Worm (Caenorhabditis elegans) whole organism, L1 larva: ENCODE data around the gene sdz-32.

ENCODE experiments used
- C16A3.4 ChIP-seq: fragments of 150-350 bp; optimal IDR thresholded peaks from 2 replicates; lab custom pipeline; 2014; ENCODE audit warnings: missing biosample characterization, missing genetic modification characterization
- F16B12.6 ChIP-seq: fragments of 150-350 bp; optimal IDR thresholded peaks from 2 replicates; lab custom pipeline; 2014; ENCODE audit warnings: missing biosample characterization, missing genetic modification characterization
- Y116A8C.19 ChIP-seq: sonication (generic microtip); optimal IDR thresholded peaks from 2 replicates; lab custom pipeline; 2016; ENCODE audit warnings: missing compliant biosample characterization, missing genetic modification characterization, borderline replicate concordance
- blmp-1 ChIP-seq: fragments of 150-350 bp; optimal IDR thresholded peaks from 2 replicates; lab custom pipeline; 2014; ENCODE audit warnings: missing biosample characterization, missing genetic modification characterization
- ceh-8 ChIP-seq: fragments of 200-800 bp; sonication (Bioruptor generic); optimal IDR thresholded peaks from 2 replicates; lab custom pipeline; 2018; ENCODE audit warnings: mild to moderate bottlenecking, missing genetic modification characterization, moderate library complexity, missing compliant biosample characterization
- ceh-82 ChIP-seq, 3 experiments: fragments of 150-350 bp in 1 of 3; sonication (generic microtip) in 2 of 3; optimal IDR thresholded peaks; 2 replicates each; lab custom pipeline; 2014 to 2017; ENCODE audit warnings: missing biosample characterization in 3 of 3, missing genetic modification characterization in 3 of 3
- ceh-88 ChIP-seq: fragments of 200-800 bp; sonication (Bioruptor generic); IDR thresholded peaks from 2 replicates; pipeline ENCODE4 v1.3.6; 2022; ENCODE audit warnings: missing genetic modification characterization, missing compliant biosample characterization
- dsc-1 ChIP-seq: sonication (generic microtip); optimal IDR thresholded peaks from 2 replicates; lab custom pipeline; 2016; ENCODE audit warnings: mild to moderate bottlenecking, missing genetic modification characterization, missing compliant biosample characterization
- efl-1 ChIP-seq, 4 experiments: fragments of 150-350 bp; optimal IDR thresholded peaks in 3 of 4; peaks in 1 of 4; 1 replicate in 1 of 4; 2 replicates in 3 of 4; lab custom pipeline; 2014; ENCODE audit warnings: missing biosample characterization in 2 of 4, missing genetic modification characterization in 2 of 4, missing genetic modification reagents in 2 of 4
- efl-3 ChIP-seq: fragments of 200-800 bp; sonication (Bioruptor generic); optimal IDR thresholded peaks from 2 replicates; lab custom pipeline; 2018; ENCODE audit warnings: mild to moderate bottlenecking, missing genetic modification characterization, missing compliant biosample characterization
- egl-27 ChIP-seq, 2 experiments: fragments of 150-350 bp in 1 of 2; sonication (generic microtip); optimal IDR thresholded peaks; 3 replicates each; lab custom pipeline; 2017 to 2018; ENCODE audit warnings: missing biosample characterization in 2 of 2, missing genetic modification characterization in 2 of 2, missing genetic modification reagents in 2 of 2
- elt-2 ChIP-seq: sonication (generic microtip); optimal IDR thresholded peaks from 2 replicates; lab custom pipeline; 2016; ENCODE audit warnings: missing genetic modification characterization, mild to moderate bottlenecking, inconsistent platforms, missing compliant biosample characterization, missing genetic modification reagents
- elt-3 ChIP-seq, 6 experiments: fragments of 150-350 bp in 1 of 6; sonication (generic microtip); optimal IDR thresholded peaks; 2 replicates each; lab custom pipeline; 2017 to 2018; ENCODE audit warnings: missing biosample characterization in 6 of 6, missing genetic modification characterization in 6 of 6, inconsistent platforms in 1 of 6
- ets-5 ChIP-seq: fragments of 200-800 bp; sonication (Bioruptor generic); IDR thresholded peaks from 2 replicates; pipeline ENCODE4 v1.3.6; 2022; ENCODE audit warnings: missing genetic modification characterization, missing compliant biosample characterization
- fkh-10 ChIP-seq: sonication (generic microtip); optimal IDR thresholded peaks from 2 replicates; lab custom pipeline; 2017; ENCODE audit warnings: missing biosample characterization, missing genetic modification reagents, missing genetic modification characterization
- fkh-4 ChIP-seq: sonication (generic microtip); optimal IDR thresholded peaks from 2 replicates; lab custom pipeline; 2016; ENCODE audit warnings: missing compliant biosample characterization, missing genetic modification characterization, borderline replicate concordance
- fos-1 ChIP-seq: fragments of 150-350 bp; optimal IDR thresholded peaks from 2 replicates; lab custom pipeline; 2014; ENCODE audit warnings: missing biosample characterization, missing genetic modification characterization
- grh-1 ChIP-seq: fragments of 200-800 bp; sonication (Bioruptor generic); IDR thresholded peaks from 2 replicates; pipeline ENCODE4 v1.3.6; 2022; ENCODE audit warnings: missing genetic modification reagents, missing genetic modification characterization, missing compliant biosample characterization
- hlh-17 ChIP-seq: fragments of 200-800 bp; sonication (Bioruptor generic); optimal IDR thresholded peaks from 2 replicates; lab custom pipeline; 2018; ENCODE audit warnings: missing genetic modification characterization, mild to moderate bottlenecking, missing compliant biosample characterization, moderate library complexity, borderline replicate concordance
- irx-1 ChIP-seq: sonication (generic microtip); optimal IDR thresholded peaks from 2 replicates; lab custom pipeline; 2016; ENCODE audit warnings: missing genetic modification characterization, missing compliant biosample characterization
- lin-13 ChIP-seq: fragments of 150-350 bp; optimal IDR thresholded peaks from 2 replicates; lab custom pipeline; 2014; ENCODE audit warnings: missing biosample characterization, missing genetic modification reagents, missing genetic modification characterization
- lin-14 ChIP-seq: fragments of 200-800 bp; sonication (Bioruptor generic); optimal IDR thresholded peaks from 2 replicates; lab custom pipeline; 2018; ENCODE audit warnings: mild to moderate bottlenecking, missing genetic modification characterization, moderate library complexity, missing compliant biosample characterization
- lin-15B ChIP-seq: fragments of 150-350 bp; sonication (generic microtip); optimal IDR thresholded peaks from 3 replicates; lab custom pipeline; 2014; ENCODE audit warnings: missing biosample characterization, missing genetic modification characterization
- lir-3 ChIP-seq: sonication (generic microtip); optimal IDR thresholded peaks from 2 replicates; lab custom pipeline; 2016; ENCODE audit warnings: mild to moderate bottlenecking, missing genetic modification characterization, moderate library complexity, missing compliant biosample characterization; ENCODE audit not compliant: poor library complexity
- mdl-1 ChIP-seq, 2 experiments: fragments of 150-350 bp; optimal IDR thresholded peaks; 2 replicates each; lab custom pipeline; 2014 to 2017; ENCODE audit warnings: missing biosample characterization in 2 of 2, missing genetic modification characterization in 2 of 2, inconsistent platforms in 1 of 2
- mep-1 ChIP-seq: fragments of 150-350 bp; optimal IDR thresholded peaks from 2 replicates; lab custom pipeline; 2014; ENCODE audit warnings: missing biosample characterization, missing genetic modification characterization
- nhr-12 ChIP-seq: sonication (generic microtip); optimal IDR thresholded peaks from 2 replicates; lab custom pipeline; 2017; ENCODE audit warnings: missing biosample characterization, missing genetic modification characterization
- nhr-19 ChIP-seq: fragments of 200-800 bp; sonication (Bioruptor generic); conservative IDR thresholded peaks from 2 replicates; pipeline ENCODE4 v1.3.6; 2022; ENCODE audit warnings: missing genetic modification characterization, missing compliant biosample characterization
- nhr-28 ChIP-seq: fragments of 150-350 bp; optimal IDR thresholded peaks from 2 replicates; lab custom pipeline; 2014; ENCODE audit warnings: missing biosample characterization, missing genetic modification characterization
- nhr-47 ChIP-seq: sonication (generic microtip); optimal IDR thresholded peaks from 2 replicates; lab custom pipeline; 2016; ENCODE audit warnings: mild to moderate bottlenecking, missing genetic modification characterization, moderate library complexity, missing compliant biosample characterization
- nhr-71 ChIP-seq: sonication (generic microtip); optimal IDR thresholded peaks from 2 replicates; lab custom pipeline; 2016; ENCODE audit warnings: mild to moderate bottlenecking, missing genetic modification characterization, moderate library complexity, missing compliant biosample characterization
- nhr-77 ChIP-seq: fragments of 150-350 bp; optimal IDR thresholded peaks from 2 replicates; lab custom pipeline; 2014; ENCODE audit warnings: missing biosample characterization, missing genetic modification characterization
- nhr-84 ChIP-seq: sonication (generic microtip); optimal IDR thresholded peaks from 2 replicates; lab custom pipeline; 2017; ENCODE audit warnings: missing biosample characterization, missing genetic modification characterization
- nhr-85 ChIP-seq: sonication (generic microtip); peaks from one replicate; lab custom pipeline; 2016; ENCODE audit warnings: missing genetic modification characterization, inconsistent platforms, missing compliant biosample characterization
- pag-3 ChIP-seq: sonication (generic microtip); optimal IDR thresholded peaks from 2 replicates; lab custom pipeline; 2017; ENCODE audit warnings: missing genetic modification characterization, mild to moderate bottlenecking, missing compliant biosample characterization, antibody characterized with exemption, borderline replicate concordance; ENCODE audit not compliant: insufficient read depth
- pax-3 ChIP-seq: fragments of 200-800 bp; sonication (Bioruptor generic); optimal IDR thresholded peaks from 2 replicates; lab custom pipeline; 2018; ENCODE audit warnings: mild to moderate bottlenecking, missing genetic modification characterization, moderate library complexity, missing compliant biosample characterization
- rnt-1 ChIP-seq: sonication (generic microtip); optimal IDR thresholded peaks from 2 replicates; lab custom pipeline; 2016; ENCODE audit warnings: mild to moderate bottlenecking, missing genetic modification characterization, moderate library complexity, missing compliant biosample characterization
- skn-1 ChIP-seq: fragments of 150-350 bp; optimal IDR thresholded peaks from 2 replicates; lab custom pipeline; 2014; ENCODE audit warnings: missing biosample characterization, missing genetic modification characterization
- snpc-4 ChIP-seq: fragments of 150-350 bp; optimal IDR thresholded peaks from 2 replicates; lab custom pipeline; 2014; ENCODE audit warnings: missing biosample characterization, missing genetic modification characterization
- sptf-1 ChIP-seq: fragments of 150-350 bp; optimal IDR thresholded peaks from 2 replicates; lab custom pipeline; 2014; ENCODE audit warnings: missing biosample characterization, missing genetic modification characterization
- swsn-7 ChIP-seq: sonication (generic microtip); optimal IDR thresholded peaks from 2 replicates; lab custom pipeline; 2016; ENCODE audit warnings: missing genetic modification characterization, missing compliant biosample characterization
- tbx-2 ChIP-seq: sonication (generic microtip); optimal IDR thresholded peaks from 2 replicates; lab custom pipeline; 2016; ENCODE audit warnings: missing genetic modification characterization, missing compliant biosample characterization
- unc-62 ChIP-seq: fragments of 150-350 bp; optimal IDR thresholded peaks from 2 replicates; lab custom pipeline; 2014; ENCODE audit warnings: missing biosample characterization, missing genetic modification reagents, missing genetic modification characterization
- unc-86 ChIP-seq: sonication (generic microtip); optimal IDR thresholded peaks from 2 replicates; lab custom pipeline; 2016; ENCODE audit warnings: missing genetic modification characterization, missing compliant biosample characterization
- xbp-1 ChIP-seq: sonication (generic microtip); optimal IDR thresholded peaks from 2 replicates; lab custom pipeline; 2016; ENCODE audit warnings: missing genetic modification characterization, missing compliant biosample characterization
- ztf-11 ChIP-seq, 2 experiments: sonication (generic microtip); optimal IDR thresholded peaks; 2 replicates each; lab custom pipeline; 2016 to 2017; ENCODE audit warnings: missing genetic modification characterization in 2 of 2, missing biosample characterization in 1 of 2, missing compliant biosample characterization in 1 of 2

The sdz-32 gene

DNA sequence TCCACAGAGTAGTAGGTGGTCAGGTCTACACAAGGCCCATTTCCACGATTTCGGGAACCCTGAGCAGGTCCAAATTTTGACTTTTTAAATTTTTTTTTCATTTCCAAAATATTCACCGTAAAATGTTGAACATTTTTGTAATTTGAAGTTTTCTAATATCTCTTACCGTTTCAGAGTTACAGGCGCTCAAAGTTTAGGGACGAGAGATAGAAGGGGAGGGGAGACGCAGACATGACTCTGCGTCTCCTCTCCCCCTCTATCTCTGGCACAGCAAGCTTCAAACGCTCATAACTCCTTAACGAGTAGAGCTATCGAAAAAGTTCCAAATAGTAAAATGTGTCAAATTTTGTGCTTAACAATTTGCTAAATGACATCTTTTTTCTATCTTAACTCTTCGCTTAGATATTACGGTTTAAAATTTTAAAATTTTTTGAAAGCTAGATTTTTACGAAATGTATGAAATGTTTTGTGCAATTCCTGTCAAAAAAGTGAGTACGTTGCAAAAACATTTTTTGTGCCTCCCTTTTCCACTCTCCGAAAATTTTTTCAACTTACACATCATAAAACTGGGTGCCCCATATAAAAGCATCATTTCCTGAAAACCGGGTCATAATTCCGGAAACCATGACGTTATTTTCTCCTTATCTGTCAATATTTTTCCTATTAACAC is 41.7 kb downstream of the sdz-32 start, which contains the start of the genes Y49F6B.14 and clec-125 (continued):
- TF ChIP-seq pax-3 = no peak
- no peak for TF ChIP-seq nhr-28 (tag; lab: Kevin White, UChicago)
- no peak for TF ChIP-seq dsc-1

DNA sequence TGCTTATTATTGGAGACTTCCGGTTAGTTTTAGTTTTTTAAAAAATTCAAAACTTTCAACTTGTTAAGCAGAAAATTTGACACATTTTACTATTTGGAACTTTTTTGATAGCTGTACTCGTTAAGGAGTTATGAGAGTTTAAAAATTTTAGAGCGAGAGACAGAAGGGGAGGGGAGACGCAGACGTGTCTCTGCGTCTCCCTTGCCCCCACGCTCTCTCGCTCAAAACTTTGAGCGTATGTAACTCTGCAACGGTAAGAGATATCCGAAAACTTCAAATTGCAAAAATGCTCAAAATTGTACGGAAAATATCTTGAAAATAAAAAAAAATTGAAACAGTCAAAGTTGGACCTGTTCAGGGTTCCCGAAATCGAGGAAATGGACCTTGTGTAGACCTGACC is 42.3 kb downstream of the sdz-32 start:
- no peak for TF ChIP-seq nhr-12 (tag; lab: Kevin White, UChicago)
- TF ChIP-seq snpc-4 (tag; lab: Kevin White, UChicago) = no peak
- no peak for TF ChIP-seq unc-62 (GFP tag; lab: Kevin White, UChicago)
- TF ChIP-seq nhr-85 (tag; lab: Kevin White, UChicago) = no peak

DNA sequence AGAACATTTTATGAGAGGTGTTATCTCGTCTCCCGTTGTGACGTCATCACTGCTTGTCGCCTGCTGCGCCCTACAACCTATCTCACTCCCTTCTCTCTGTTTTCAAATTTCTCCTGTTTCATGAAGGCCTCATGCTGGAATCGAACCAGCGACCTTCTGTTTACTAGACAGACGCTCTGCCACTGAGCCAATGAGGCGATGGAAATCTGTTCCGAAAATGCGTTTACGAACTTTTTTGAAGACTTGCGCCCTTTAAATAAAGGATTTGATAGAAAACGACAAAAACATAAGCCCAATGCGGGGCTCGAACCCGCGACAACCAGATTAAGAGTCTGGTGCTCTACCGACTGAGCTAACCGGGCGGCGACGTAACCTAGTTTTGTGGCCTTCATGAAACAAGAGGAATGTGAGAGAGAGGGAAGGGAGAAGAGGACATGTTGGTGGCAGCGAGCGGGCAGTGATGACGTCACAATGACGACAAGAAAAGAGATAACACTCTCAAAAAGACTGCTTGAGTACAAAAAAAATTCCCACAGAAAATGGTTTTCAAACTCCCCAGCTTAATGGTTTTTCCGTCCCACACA is 45.2 kb downstream of the sdz-32 start, which contains the start of gene clec-126:
Gene clec-126 (plus strand): TSS at position 534 of the 584 bp plus-strand sequence.
- TF ChIP-seq blmp-1 (tag; lab: Kevin White, UChicago) (peak; percentile 40), swsn-7 (tag; lab: Kevin White, UChicago) (peak; percentile 65), ceh-8 (peak; percentile 4), C16A3.4 (tag; lab: Kevin White, UChicago) (peak; percentile 57), nhr-19 (GFP tag; lab: Robert Waterston, UW) (peak; percentile 65), lin-15B (tag; lab: Kevin White, UChicago) (peak; percentile 24), fkh-4 (tag; lab: Kevin White, UChicago) (no peak), mep-1 (tag; lab: Kevin White, UChicago) (peak; percentile 71), ceh-88 (GFP tag; lab: Robert Waterston, UW) (0 out of 2 replicates have a peak, but pooled peaks have one; percentile 33), nhr-77 (peak; percentile 69), tbx-2 (peak; percentile 65), F16B12.6 (tag; lab: Kevin White, UChicago) (peak; percentile 28), nhr-84 (no peak), fkh-10 (GFP tag; lab: Kevin White, UChicago) (peak; percentile 10), mdl-1 (tag; optimal IDR thresholded peaks at IDR 0.05; lab: Kevin White, UChicago) (peak in 1 of 2 experiments; percentile 50), grh-1 (peak; percentile 7; the same call in 1 of the 2 replicates), sptf-1 (tag; lab: Kevin White, UChicago) (no peak), Y116A8C.19 (tag; lab: Kevin White, UChicago) (no peak), elt-3 (tag; optimal IDR thresholded peaks at IDR 0.05; lab: Kevin White, UChicago) (peak in 2 of 6 experiments; percentile 2 to 40), pag-3 (no peak), skn-1 (tag; lab: Kevin White, UChicago) (peak; percentile 47), efl-3 (GFP tag; lab: Kevin White, UChicago) (no peak), nhr-85 (tag; lab: Kevin White, UChicago) (peak; percentile 82), unc-86 (tag; lab: Kevin White, UChicago) (peak; percentile 48), nhr-71 (tag; lab: Kevin White, UChicago) (peak; percentile 81), egl-27 (tag; optimal IDR thresholded peaks at IDR 0.05; lab: Kevin White, UChicago) (peak in 1 of 2 experiments; percentile 35), ceh-82 (tag; optimal IDR thresholded peaks at IDR 0.05; lab: Kevin White, UChicago) (peak in 2 of 3 experiments; percentile 13 to 37), rnt-1 (tag; lab: Kevin White, UChicago) (peak; percentile 66), ets-5 (GFP tag; lab: Robert Waterston, UW) (no peak), efl-1 (optimal IDR thresholded peaks at IDR 0.05; lab: Kevin White, UChicago) (peak; percentile 38 to 59), efl-1 (GFP tag; optimal IDR thresholded peaks at IDR 0.05 in 1 of 2; lab: Kevin White, UChicago) (peak; percentile 40 to 93), lin-13 (peak; percentile 79), elt-2 (tag; lab: Kevin White, UChicago) (peak; percentile 65), lir-3 (tag; lab: Kevin White, UChicago) (peak; percentile 39), lin-14 (peak; percentile 76), hlh-17 (GFP tag; lab: Kevin White, UChicago) (no peak), nhr-47 (tag; lab: Kevin White, UChicago) (peak; percentile 83), irx-1 (tag; lab: Kevin White, UChicago) (peak; percentile 43), ztf-11 (tag; optimal IDR thresholded peaks at IDR 0.05; lab: Kevin White, UChicago) (peak in 1 of 2 experiments; percentile 52), fos-1 (tag; lab: Kevin White, UChicago) (peak; percentile 53), xbp-1 (tag; lab: Kevin White, UChicago) (peak; percentile 74)
